Worm (Caenorhabditis elegans) whole organism, young adult: ENCODE measurements around the gene C44C10.3.

Experiments used
- B0019.2 ChIP-seq: fragments of 200-800 bp; sonication (Bioruptor generic); conservative IDR thresholded peaks from 2 replicates; pipeline ENCODE4 v1.3.6; 2022; ENCODE audit warnings: missing genetic modification reagents, missing genetic modification characterization, missing compliant biosample characterization
- C06A6.2 ChIP-seq: fragments of 200-800 bp; sonication (Bioruptor generic); conservative IDR thresholded peaks from 2 replicates; pipeline ENCODE4 v1.3.6; 2022; ENCODE audit warnings: missing genetic modification characterization, missing compliant biosample characterization
- F10E7.11 ChIP-seq: sonication (generic microtip); optimal IDR thresholded peaks from 2 replicates; lab custom pipeline; 2017; ENCODE audit warnings: mild to moderate bottlenecking, missing genetic modification characterization, moderate library complexity, missing compliant biosample characterization
- Y53F4B.3 ChIP-seq: fragments of 200-800 bp; sonication (Bioruptor generic); IDR thresholded peaks from 2 replicates; pipeline ENCODE4 v1.3.6; 2022; ENCODE audit warnings: missing genetic modification reagents, missing genetic modification characterization, missing compliant biosample characterization
- Y67H2A.10 ChIP-seq: fragments of 200-800 bp; sonication (Bioruptor generic); conservative IDR thresholded peaks from 2 replicates; pipeline ENCODE4 v1.3.6; 2022; ENCODE audit warnings: missing genetic modification reagents, missing genetic modification characterization, missing compliant biosample characterization
- Y79H2A.3 ChIP-seq: fragments of 200-800 bp; sonication (Bioruptor generic); conservative IDR thresholded peaks from 2 replicates; pipeline ENCODE4 v1.3.6; 2022; ENCODE audit warnings: missing genetic modification reagents, missing genetic modification characterization, missing compliant biosample characterization
- akir-1 ChIP-seq: fragments of 200-800 bp; sonication (Bioruptor generic); optimal IDR thresholded peaks from 2 replicates; lab custom pipeline; 2018; ENCODE audit warnings: mild to moderate bottlenecking, missing genetic modification characterization, moderate library complexity, missing compliant biosample characterization
- attf-5 ChIP-seq: fragments of 200-800 bp; sonication (Bioruptor generic); optimal IDR thresholded peaks from 2 replicates; lab custom pipeline; 2018; ENCODE audit warnings: mild to moderate bottlenecking, missing genetic modification characterization, missing compliant biosample characterization
- cebp-1 ChIP-seq, 2 experiments: fragments of 200-800 bp in 1 of 2; sonication (Bioruptor generic) in 1 of 2; sonication (generic microtip) in 1 of 2; IDR thresholded peaks in 1 of 2; optimal IDR thresholded peaks in 1 of 2; 2 replicates each; pipeline versions ENCODE4 v1.3.6 to Lab custom; 2017 to 2022; ENCODE audit warnings: missing compliant biosample characterization in 2 of 2, missing genetic modification characterization in 2 of 2, mild to moderate bottlenecking in 1 of 2, missing genetic modification reagents in 1 of 2, moderate library complexity in 1 of 2
- cebp-2 ChIP-seq: fragments of 200-800 bp; sonication (Bioruptor generic); IDR thresholded peaks from 2 replicates; pipeline ENCODE4 v1.3.6; 2022; ENCODE audit warnings: missing genetic modification characterization, missing compliant biosample characterization
- dox-1 ChIP-seq: fragments of 200-800 bp; sonication (Bioruptor generic); IDR thresholded peaks from 2 replicates; pipeline ENCODE4 v1.3.6; 2022; ENCODE audit warnings: missing genetic modification reagents, missing genetic modification characterization, missing compliant biosample characterization
- efl-1 ChIP-seq: fragments of 150-350 bp; optimal IDR thresholded peaks from 2 replicates; lab custom pipeline; 2014; ENCODE audit warnings: missing biosample characterization, missing genetic modification reagents, missing genetic modification characterization
- egrh-3 ChIP-seq: fragments of 200-800 bp; sonication (Bioruptor generic); IDR thresholded peaks from 2 replicates; pipeline ENCODE4 v1.3.6; 2022; ENCODE audit warnings: missing genetic modification reagents, missing genetic modification characterization, missing compliant biosample characterization
- ets-4 ChIP-seq: fragments of 200-800 bp; sonication (Bioruptor generic); optimal IDR thresholded peaks from 2 replicates; lab custom pipeline; 2018; ENCODE audit warnings: mild to moderate bottlenecking, missing genetic modification characterization, missing compliant biosample characterization
- gei-17 ChIP-seq: fragments of 200-800 bp; sonication (Bioruptor generic); optimal IDR thresholded peaks from 2 replicates; lab custom pipeline; 2018; ENCODE audit warnings: mild to moderate bottlenecking, missing genetic modification characterization, missing compliant biosample characterization
- hlh-26 ChIP-seq: fragments of 200-800 bp; sonication (Bioruptor generic); conservative IDR thresholded peaks from 2 replicates; pipeline ENCODE4 v1.3.6; 2022; ENCODE audit warnings: missing genetic modification reagents, missing genetic modification characterization, missing compliant biosample characterization
- hmg-1.2 ChIP-seq: fragments of 200-800 bp; sonication (Bioruptor generic); IDR thresholded peaks from 2 replicates; pipeline ENCODE4 v1.3.6; 2022; ENCODE audit warnings: missing genetic modification reagents, missing genetic modification characterization, missing compliant biosample characterization
- lin-35 ChIP-seq, 3 experiments: fragments of 150-350 bp in 2 of 3; sonication (generic microtip) in 1 of 3; optimal IDR thresholded peaks; 2 replicates each; lab custom pipeline; 2014 to 2018; ENCODE audit warnings: missing biosample characterization in 3 of 3, missing genetic modification characterization in 3 of 3, missing genetic modification reagents in 3 of 3
- madf-3 ChIP-seq: fragments of 200-800 bp; sonication (Bioruptor generic); IDR thresholded peaks from 2 replicates; pipeline ENCODE4 v1.3.6; 2022; ENCODE audit warnings: missing genetic modification reagents, missing genetic modification characterization, missing compliant biosample characterization
- mcd-1 ChIP-seq: fragments of 200-800 bp; sonication (Bioruptor generic); IDR thresholded peaks from 2 replicates; pipeline ENCODE4 v1.3.6; 2022; ENCODE audit warnings: missing genetic modification reagents, missing genetic modification characterization, missing compliant biosample characterization
- nfyb-1 ChIP-seq: fragments of 200-800 bp; sonication (Bioruptor generic); IDR thresholded peaks from 2 replicates; pipeline ENCODE4 v1.3.6; 2022; ENCODE audit warnings: missing genetic modification reagents, missing genetic modification characterization, missing compliant biosample characterization
- nhr-80 ChIP-seq: sonication (generic microtip); optimal IDR thresholded peaks from 2 replicates; lab custom pipeline; 2016; ENCODE audit warnings: missing genetic modification characterization, missing compliant biosample characterization
- snpc-1.1 ChIP-seq: sonication (generic microtip); optimal IDR thresholded peaks from 2 replicates; lab custom pipeline; 2017; ENCODE audit warnings: missing genetic modification characterization, mild to moderate bottlenecking, missing compliant biosample characterization, antibody characterized with exemption, moderate library complexity, missing genotype, missing genetic modification reagents; ENCODE audit not compliant: insufficient read depth
- snpc-3.4 ChIP-seq: sonication (generic microtip); optimal IDR thresholded peaks from 2 replicates; lab custom pipeline; 2017; ENCODE audit warnings: missing genetic modification characterization, mild to moderate bottlenecking, missing compliant biosample characterization, antibody characterized with exemption, moderate library complexity, missing genotype, missing genetic modification reagents
- snpc-4 ChIP-seq, 5 experiments: fragments of 150-350 bp in 1 of 5; sonication (generic microtip) in 4 of 5; optimal IDR thresholded peaks; 2 replicates each; lab custom pipeline; 2014 to 2018; ENCODE audit warnings: missing genetic modification characterization in 5 of 5, missing biosample characterization in 3 of 5, antibody characterized with exemption in 2 of 5, mild to moderate bottlenecking in 2 of 5, missing compliant biosample characterization in 2 of 5, missing genotype in 2 of 5, moderate library complexity in 2 of 5, missing genetic modification reagents in 1 of 5
- unc-62 ChIP-seq: fragments of 150-350 bp; optimal IDR thresholded peaks from 2 replicates; lab custom pipeline; 2014; ENCODE audit warnings: missing biosample characterization, missing genetic modification reagents, missing genetic modification characterization
- ztf-18 ChIP-seq: sonication (generic microtip); optimal IDR thresholded peaks from 2 replicates; lab custom pipeline; 2016; ENCODE audit warnings: missing genotype, mild to moderate bottlenecking, missing genetic modification characterization, missing compliant biosample characterization
- ztf-25 ChIP-seq: fragments of 200-800 bp; sonication (Bioruptor generic); IDR thresholded peaks from 2 replicates; pipeline ENCODE4 v1.3.6; 2022; ENCODE audit warnings: missing genetic modification reagents, missing genetic modification characterization, missing compliant biosample characterization
- ztf-6 ChIP-seq: fragments of 200-800 bp; sonication (Bioruptor generic); IDR thresholded peaks from 2 replicates; pipeline ENCODE4 v1.3.6; 2022; ENCODE audit warnings: missing genetic modification reagents, missing genetic modification characterization, missing compliant biosample characterization

C44C10.3 gene

DNA sequence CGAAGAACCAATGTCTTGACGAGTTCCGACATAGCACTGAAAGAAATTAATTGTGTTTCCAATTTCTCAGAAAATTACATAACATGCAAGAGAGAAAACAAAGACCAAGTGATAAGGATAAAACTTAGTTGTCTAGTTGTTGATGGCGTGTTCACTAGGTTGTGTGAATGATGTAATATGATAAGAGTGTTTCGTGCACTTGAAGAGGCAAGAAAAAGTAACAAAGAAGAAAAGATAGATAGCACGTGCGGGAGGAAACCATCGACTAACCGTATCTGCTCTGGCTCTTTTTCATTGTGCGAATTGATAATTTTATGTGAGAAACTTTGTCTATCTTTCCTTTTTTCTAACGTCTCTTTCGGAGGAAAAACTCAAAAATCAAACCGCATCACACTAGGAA lies 40.7 kb upstream of the C44C10.3 start, which contains the start of gene sfxn-1.5 (continued):
- peak; percentile 35; the same call in 1 of the 2 replicates for TF ChIP-seq dox-1
- TF ChIP-seq nhr-80 (tag; lab: Kevin White, UChicago), result peak; percentile 94
- no peak for TF ChIP-seq mcd-1 (GFP tag; lab: Robert Waterston, UW)
- TF ChIP-seq F10E7.11 (tag; lab: Kevin White, UChicago), result no peak
- TF ChIP-seq ztf-25 (GFP tag; lab: Robert Waterston, UW), result no peak

DNA sequence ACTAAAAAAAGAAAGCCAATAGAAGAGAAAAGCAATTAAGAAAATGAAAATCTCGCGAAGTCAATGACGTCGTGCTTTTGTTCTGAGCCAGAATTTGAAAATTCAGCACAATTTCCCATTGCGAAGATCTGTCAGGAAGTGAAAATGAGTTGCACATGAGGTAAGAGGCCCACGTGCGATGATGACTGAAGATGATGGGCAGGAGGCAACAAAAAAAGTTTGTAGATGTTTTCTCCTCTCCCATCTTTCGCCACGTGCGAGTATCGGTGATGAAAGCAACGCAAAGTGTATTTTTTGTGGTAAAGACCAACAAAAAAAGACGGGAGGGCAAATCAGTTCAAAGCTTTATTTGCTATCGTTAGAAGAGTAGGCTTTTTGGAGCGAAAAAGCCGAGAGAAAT lies 40.3 kb upstream of the C44C10.3 start:
- TF ChIP-seq cebp-1 (GFP tag; IDR thresholded peaks at IDR 0.05; lab: Robert Waterston, UW), result no peak
- TF ChIP-seq cebp-1 (tag; optimal IDR thresholded peaks at IDR 0.05; lab: Kevin White, UChicago), result peak; percentile 31
- no peak for TF ChIP-seq akir-1 (GFP tag; lab: Kevin White, UChicago)
- TF ChIP-seq, all 124 proteins: peak for 1

DNA sequence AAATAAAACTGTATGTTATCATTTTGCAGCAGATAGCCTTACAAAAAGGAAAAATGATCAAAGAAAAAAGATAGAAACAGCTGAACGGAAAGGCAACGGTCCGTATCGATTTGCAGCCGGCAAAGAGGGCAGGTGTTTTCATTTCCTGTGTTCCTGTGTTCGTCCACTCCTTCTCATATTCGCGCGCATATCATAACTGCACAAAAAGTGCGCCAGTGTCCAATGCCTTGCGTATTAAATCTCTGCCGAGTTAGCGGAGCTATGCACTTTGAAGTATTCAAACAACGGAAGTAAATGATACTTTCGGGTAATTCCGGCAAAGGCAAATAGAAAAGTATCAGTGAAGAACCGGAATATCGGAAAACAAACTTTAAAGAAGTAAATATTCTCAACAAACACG lies 39.8 kb upstream of the C44C10.3 start:
- TF ChIP-seq unc-62 (GFP tag; lab: Kevin White, UChicago) (no peak), dox-1 (0 out of 2 replicates have a peak, but pooled peaks have one; percentile 46), ztf-18 (peak; percentile 82), madf-3 (0 out of 2 replicates have a peak, but pooled peaks have one; percentile 17), efl-1 (GFP tag; lab: Kevin White, UChicago) (peak; percentile 10)

DNA sequence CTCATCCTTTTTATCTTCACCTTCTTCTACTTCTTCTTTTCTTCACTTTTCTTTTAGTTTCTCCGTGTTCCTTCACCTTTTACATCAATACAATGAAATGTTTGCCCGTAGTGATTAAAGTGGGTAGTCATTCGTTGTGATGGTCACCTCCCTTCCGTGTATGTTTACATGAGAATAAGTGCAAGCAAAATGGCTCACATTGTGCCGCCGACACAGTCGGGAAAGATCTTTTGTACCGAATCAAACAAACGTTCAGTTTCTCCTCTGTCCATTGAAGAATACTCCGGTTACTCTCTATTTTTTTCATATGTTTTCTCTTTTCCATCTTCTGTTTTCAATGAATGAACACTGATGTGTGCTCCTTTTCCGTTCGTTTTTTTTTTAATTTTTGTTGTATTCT lies 38.2 kb upstream of the C44C10.3 start:
- TF ChIP-seq Y79H2A.3 (GFP tag; lab: Robert Waterston, UW) (no peak), B0019.2 (GFP tag; lab: Robert Waterston, UW) (no peak), snpc-1.1 (tag; lab: Kevin White, UChicago) (no peak), efl-1 (GFP tag; lab: Kevin White, UChicago) (no peak), ets-4 (GFP tag; lab: Kevin White, UChicago) (no peak), Y53F4B.3 (GFP tag; lab: Robert Waterston, UW) (no peak)

DNA sequence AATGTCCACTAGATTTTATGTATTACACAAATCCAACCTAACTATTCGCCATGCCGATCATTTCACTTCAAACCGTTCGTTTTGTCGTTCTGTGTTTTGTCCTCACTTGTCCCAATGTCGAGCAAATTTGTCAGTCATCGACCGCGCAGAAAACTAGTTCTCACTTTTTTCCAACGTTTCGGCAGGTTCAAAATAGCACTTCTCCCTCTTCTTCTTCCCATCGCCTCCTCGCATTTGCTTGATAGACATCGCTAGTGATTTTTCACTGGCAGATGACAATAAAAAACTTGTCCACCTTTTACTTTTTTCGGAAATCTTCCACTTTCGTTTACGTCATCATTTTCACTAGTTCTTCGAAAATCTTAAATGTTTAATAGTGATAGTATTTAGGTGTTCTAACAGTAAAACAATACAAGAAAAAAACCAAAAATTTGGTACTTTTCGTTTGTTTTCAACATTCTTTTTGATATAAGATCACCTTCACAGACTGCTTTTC lies 36.8 kb upstream of the C44C10.3 start:
- TF ChIP-seq C06A6.2 (no peak), ztf-6 (GFP tag; lab: Robert Waterston, UW) (no peak), snpc-3.4 (tag; lab: Kevin White, UChicago) (no peak), ets-4 (GFP tag; lab: Kevin White, UChicago) (no peak), lin-35 (GFP tag; optimal IDR thresholded peaks at IDR 0.05; lab: Kevin White, UChicago) (no peak), attf-5 (GFP tag; lab: Kevin White, UChicago) (no peak)

DNA sequence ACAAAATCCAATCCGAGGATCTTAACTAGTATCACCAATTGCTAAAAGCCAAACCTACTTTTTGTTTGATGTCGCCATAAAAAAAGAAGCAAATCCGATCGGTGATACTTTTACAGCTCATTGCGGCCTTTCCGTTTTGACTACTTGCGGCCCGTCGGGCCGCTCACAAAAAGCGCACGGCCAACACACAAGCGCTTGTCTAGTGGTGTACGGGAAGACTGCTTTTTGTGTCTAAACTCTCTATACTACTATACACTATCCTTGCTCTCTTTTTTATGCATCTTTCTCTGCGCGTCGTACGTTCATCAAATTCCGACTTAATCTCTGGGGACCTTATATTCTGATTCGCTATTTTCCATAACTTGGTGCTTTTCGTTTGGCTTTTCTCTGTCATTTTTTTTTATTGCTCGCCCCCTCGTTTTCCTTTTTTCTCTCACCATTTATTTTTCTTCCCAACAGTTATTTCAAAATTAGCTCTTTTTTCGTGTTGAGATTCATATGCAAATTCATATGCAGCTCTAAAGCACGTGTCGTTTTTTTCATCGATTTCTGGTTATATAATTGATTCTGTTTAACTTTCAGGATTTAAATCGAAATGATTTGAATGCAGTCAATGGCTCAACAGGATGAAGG lies 35.7 kb upstream of the C44C10.3 start, which contains the start of gene noca-2:
TSS of gene noca-2 (plus strand) at position 583 of the 633 bp plus-strand sequence.
- TF ChIP-seq gei-17 (GFP tag; lab: Kevin White, UChicago) (no peak), egrh-3 (no peak), Y67H2A.10 (GFP tag; lab: Robert Waterston, UW) (no peak), hmg-1.2 (GFP tag; lab: Robert Waterston, UW) (peak; percentile 73; the same call in 1 of the 2 replicates), nfyb-1 (GFP tag; lab: Robert Waterston, UW) (0 out of 2 replicates have a peak, but pooled peaks have one; percentile 49), cebp-2 (GFP tag; lab: Robert Waterston, UW) (no peak), hlh-26 (GFP tag; lab: Robert Waterston, UW) (no peak), snpc-4 (GFP tag; optimal IDR thresholded peaks at IDR 0.05; lab: Kevin White, UChicago) (no peak), snpc-4 (tag; optimal IDR thresholded peaks at IDR 0.05; lab: Kevin White, UChicago) (no peak)
